Fruit fly (Drosophila melanogaster) whole organism, embryonic: ENCODE measurements around the gene CG12321.
A peak's percentile ranks its signal among the peaks of the same experiment; 100 is the strongest.

ENCODE experiments used
- Abd-B ChIP-seq: fragments of 200-800 bp; sonication (Bioruptor generic); optimal IDR thresholded peaks from 2 replicates; lab custom pipeline; 2018; ENCODE audit warnings: missing biosample characterization, mild to moderate bottlenecking, missing genetic modification characterization, moderate library complexity
- Atf-2 ChIP-seq: fragments of 200-800 bp; sonication (Bioruptor generic); optimal IDR thresholded peaks from 2 replicates; lab custom pipeline; 2016; ENCODE audit warnings: missing biosample characterization, missing genetic modification characterization
- CG12071 ChIP-seq: fragments of 200-800 bp; sonication (Bioruptor generic); optimal IDR thresholded peaks from 3 replicates; lab custom pipeline; 2018; ENCODE audit warnings: missing biosample characterization, mild to moderate bottlenecking, missing genetic modification characterization
- CG12391 ChIP-seq: fragments of 200-800 bp; sonication (Bioruptor generic); optimal IDR thresholded peaks from 3 replicates; lab custom pipeline; 2018; ENCODE audit warnings: missing biosample characterization, mild to moderate bottlenecking, missing genetic modification characterization, moderate library complexity
- CG14050 ChIP-seq: fragments of 200-800 bp; sonication (Bioruptor generic); IDR thresholded peaks from 3 replicates; pipeline ENCODE4 v1.3.6; 2022; ENCODE audit warnings: missing biosample characterization, missing genetic modification characterization
- CG1529 ChIP-seq: fragments of 200-800 bp; sonication (Bioruptor generic); optimal IDR thresholded peaks from 3 replicates; lab custom pipeline; 2018; ENCODE audit warnings: missing biosample characterization, missing genetic modification characterization
- CG18476 ChIP-seq: fragments of 200-800 bp; sonication (Bioruptor generic); optimal IDR thresholded peaks from 2 replicates; lab custom pipeline; 2016; ENCODE audit warnings: missing biosample characterization, mild to moderate bottlenecking, missing genetic modification characterization
- CG18619 ChIP-seq: fragments of 200-800 bp; sonication (Bioruptor generic); optimal IDR thresholded peaks from 3 replicates; lab custom pipeline; 2017; ENCODE audit warnings: missing biosample characterization, mild to moderate bottlenecking, missing genetic modification characterization
- CG18764 ChIP-seq: fragments of 200-800 bp; sonication (Bioruptor generic); optimal IDR thresholded peaks from 3 replicates; lab custom pipeline; 2016; ENCODE audit warnings: missing biosample characterization, missing genetic modification characterization
- CG2889 ChIP-seq: fragments of 200-800 bp; sonication (Bioruptor generic); IDR thresholded peaks from 3 replicates; pipeline ENCODE4 v1.3.6; 2022; ENCODE audit warnings: missing biosample characterization, missing genetic modification characterization
- CG33557 ChIP-seq: fragments of 200-800 bp; sonication (Bioruptor generic); optimal IDR thresholded peaks from 2 replicates; lab custom pipeline; 2019; ENCODE audit warnings: missing biosample characterization, mild to moderate bottlenecking, missing genetic modification characterization, moderate library complexity
- CG34376 ChIP-seq: fragments of 200-800 bp; sonication (Bioruptor generic); optimal IDR thresholded peaks from 2 replicates; lab custom pipeline; 2018; ENCODE audit warnings: missing biosample characterization, mild to moderate bottlenecking, missing genetic modification characterization
- CG3838 ChIP-seq: fragments of 200-800 bp; sonication (Bioruptor generic); optimal IDR thresholded peaks from 3 replicates; lab custom pipeline; 2016; ENCODE audit warnings: missing biosample characterization, missing genetic modification characterization
- CG6813 ChIP-seq: fragments of 200-800 bp; sonication (Bioruptor generic); optimal IDR thresholded peaks from 2 replicates; lab custom pipeline; 2017; ENCODE audit warnings: missing biosample characterization, missing genetic modification characterization, mild to moderate bottlenecking, moderate library complexity, missing genetic modification reagents
- CG8281 ChIP-seq: fragments of 200-800 bp; sonication (Bioruptor generic); optimal IDR thresholded peaks from 2 replicates; lab custom pipeline; 2018; ENCODE audit warnings: missing biosample characterization, mild to moderate bottlenecking, missing genetic modification characterization, moderate library complexity
- CG9215 ChIP-seq: fragments of 200-800 bp; sonication (Bioruptor generic); IDR thresholded peaks from 2 replicates; pipeline ENCODE4 v1.3.6; 2022; ENCODE audit warnings: missing biosample characterization, missing genetic modification characterization
- CG9727 ChIP-seq: fragments of 200-800 bp; sonication (Bioruptor generic); optimal IDR thresholded peaks from 3 replicates; lab custom pipeline; 2017; ENCODE audit warnings: missing biosample characterization, mild to moderate bottlenecking, missing genetic modification characterization
- CoRest ChIP-seq: fragments of 200-800 bp; sonication (Bioruptor generic); optimal IDR thresholded peaks from 3 replicates; lab custom pipeline; 2018; ENCODE audit warnings: missing biosample characterization, mild to moderate bottlenecking, missing genetic modification characterization, moderate library complexity
- ERR ChIP-seq: fragments of 200-800 bp; sonication (Bioruptor generic); optimal IDR thresholded peaks from 2 replicates; lab custom pipeline; 2016; ENCODE audit warnings: missing biosample characterization, missing genetic modification characterization
- Eip74EF ChIP-seq, 2 experiments: fragments of 200-800 bp in 1 of 2; fragments of >200 bp in 1 of 2; sonication (Bioruptor generic) in 1 of 2; optimal IDR thresholded peaks; 2 replicates each; lab custom pipeline; 2017 to 2019; ENCODE audit warnings: missing biosample characterization in 2 of 2, missing genetic modification characterization in 2 of 2, mild to moderate bottlenecking in 1 of 2, moderate library complexity in 1 of 2
- Elba2 ChIP-seq: fragments of 200-800 bp; sonication (Bioruptor generic); optimal IDR thresholded peaks from 3 replicates; lab custom pipeline; 2016; ENCODE audit warnings: missing biosample characterization, missing genetic modification characterization
- Gug ChIP-seq: fragments of 200-800 bp; sonication (Bioruptor generic); IDR thresholded peaks from 4 replicates; pipeline ENCODE4 v1.3.6; 2022; ENCODE audit warnings: missing biosample characterization, missing genetic modification characterization
- Hey ChIP-seq: fragments of 200-800 bp; sonication (Bioruptor generic); optimal IDR thresholded peaks from 3 replicates; lab custom pipeline; 2018; ENCODE audit warnings: missing biosample characterization, mild to moderate bottlenecking, missing genetic modification characterization
- Hsf ChIP-seq: fragments of 200-800 bp; sonication (Bioruptor generic); optimal IDR thresholded peaks from 3 replicates; lab custom pipeline; 2016; ENCODE audit warnings: missing biosample characterization, missing genetic modification characterization
- Kr ChIP-seq: fragments of 200-800 bp; sonication (Bioruptor generic); optimal IDR thresholded peaks from 2 replicates; lab custom pipeline; 2017; ENCODE audit warnings: missing biosample characterization, mild to moderate bottlenecking, missing genetic modification characterization
- Med ChIP-seq: fragments of 200-800 bp; sonication (Bioruptor generic); peaks from one replicate; lab custom pipeline; 2016; ENCODE audit warnings: missing biosample characterization, missing genetic modification characterization, mild to moderate bottlenecking, inconsistent platforms, moderate library complexity
- NC2β ChIP-seq: fragments of 200-800 bp; sonication (Bioruptor generic); optimal IDR thresholded peaks from 2 replicates; lab custom pipeline; 2016; ENCODE audit warnings: missing biosample characterization, missing genetic modification characterization
- NK7.1 ChIP-seq: fragments of 200-800 bp; sonication (Bioruptor generic); optimal IDR thresholded peaks from 3 replicates; lab custom pipeline; 2016; ENCODE audit warnings: missing biosample characterization, missing genetic modification characterization
- Sox102F ChIP-seq: fragments of 200-800 bp; sonication (Bioruptor generic); optimal IDR thresholded peaks from 2 replicates; lab custom pipeline; 2018; ENCODE audit warnings: missing biosample characterization, mild to moderate bottlenecking, missing genetic modification characterization, moderate library complexity
- Xbp1 ChIP-seq: fragments of 200-800 bp; sonication (Bioruptor generic); optimal IDR thresholded peaks from 3 replicates; lab custom pipeline; 2016; ENCODE audit warnings: missing biosample characterization, mild to moderate bottlenecking, missing genetic modification characterization
- bab2 ChIP-seq: fragments of 200-800 bp; sonication (Bioruptor generic); optimal IDR thresholded peaks from 2 replicates; lab custom pipeline; 2016; ENCODE audit warnings: missing biosample characterization, missing genetic modification characterization
- crol ChIP-seq: fragments of 200-800 bp; sonication (Bioruptor generic); IDR thresholded peaks from 2 replicates; pipeline ENCODE4 v1.3.6; 2022; ENCODE audit warnings: missing biosample characterization, missing genetic modification characterization
- crp ChIP-seq, 2 experiments: fragments of 200-800 bp; sonication (Bioruptor generic); optimal IDR thresholded peaks; 2 replicates in 1 of 2; 3 replicates in 1 of 2; lab custom pipeline; 2017; ENCODE audit warnings: missing biosample characterization in 2 of 2, missing genetic modification characterization in 2 of 2, mild to moderate bottlenecking in 1 of 2, moderate library complexity in 1 of 2
- dan ChIP-seq: fragments of 200-800 bp; sonication (Bioruptor generic); IDR thresholded peaks from 2 replicates; pipeline ENCODE4 v1.3.6; 2022; ENCODE audit warnings: missing biosample characterization, missing genetic modification characterization
- emc ChIP-seq: fragments of 200-800 bp; sonication (Bioruptor generic); optimal IDR thresholded peaks from 2 replicates; lab custom pipeline; 2016; ENCODE audit warnings: missing biosample characterization, missing genetic modification characterization
- en ChIP-seq: fragments of 200-800 bp; sonication (Bioruptor generic); optimal IDR thresholded peaks from 2 replicates; lab custom pipeline; 2016; ENCODE audit warnings: missing biosample characterization, missing genetic modification characterization
- esg ChIP-seq: fragments of 200-800 bp; sonication (Bioruptor generic); conservative IDR thresholded peaks from 2 replicates; pipeline ENCODE4 v1.3.6; 2022; ENCODE audit warnings: missing biosample characterization, missing genetic modification characterization
- gem ChIP-seq: fragments of 200-800 bp; sonication (Bioruptor generic); optimal IDR thresholded peaks from 2 replicates; lab custom pipeline; 2019; ENCODE audit warnings: missing biosample characterization, mild to moderate bottlenecking, missing genetic modification characterization, moderate library complexity
- gsb-n ChIP-seq: fragments of 200-800 bp; sonication (Bioruptor generic); optimal IDR thresholded peaks from 3 replicates; lab custom pipeline; 2018; ENCODE audit warnings: missing biosample characterization, mild to moderate bottlenecking, missing genetic modification characterization
- nau ChIP-seq: fragments of 200-800 bp; sonication (Bioruptor generic); optimal IDR thresholded peaks from 3 replicates; lab custom pipeline; 2017; ENCODE audit warnings: missing biosample characterization, mild to moderate bottlenecking, missing genetic modification characterization, missing genetic modification reagents
- pfk ChIP-seq: fragments of 200-800 bp; sonication (Bioruptor generic); optimal IDR thresholded peaks from 2 replicates; lab custom pipeline; 2018; ENCODE audit warnings: missing biosample characterization, mild to moderate bottlenecking, missing genetic modification characterization, moderate library complexity
- prd ChIP-seq, 3 experiments: fragments of >200 bp in 2 of 3; fragments of 200-800 bp in 1 of 3; sonication (Bioruptor generic) in 1 of 3; optimal IDR thresholded peaks in 2 of 3; IDR thresholded peaks in 1 of 3; 2 replicates in 2 of 3; 3 replicates in 1 of 3; pipeline versions ENCODE4 v1.3.6 to Lab custom; 2017 to 2022; ENCODE audit warnings: missing biosample characterization in 1 of 3, missing genetic modification characterization in 1 of 3
- sisA ChIP-seq: fragments of 200-800 bp; sonication (Bioruptor generic); IDR thresholded peaks from 2 replicates; pipeline ENCODE4 v1.3.6; 2022; ENCODE audit warnings: missing biosample characterization, missing genetic modification characterization
- tna ChIP-seq: fragments of 200-800 bp; sonication (Bioruptor generic); IDR thresholded peaks from 2 replicates; pipeline ENCODE4 v1.3.6; 2022; ENCODE audit warnings: missing biosample characterization, missing genetic modification characterization; ENCODE audit not compliant: partially characterized antibody
- trh ChIP-seq: fragments of 200-800 bp; sonication (Bioruptor generic); optimal IDR thresholded peaks from 2 replicates; lab custom pipeline; 2016; ENCODE audit warnings: missing biosample characterization, missing genetic modification characterization
- tup ChIP-seq: fragments of 200-800 bp; sonication (Bioruptor generic); optimal IDR thresholded peaks from 2 replicates; lab custom pipeline; 2016; ENCODE audit warnings: missing biosample characterization, mild to moderate bottlenecking, missing genetic modification characterization, moderate library complexity
- tx ChIP-seq: fragments of 200-800 bp; sonication (Bioruptor generic); optimal IDR thresholded peaks from 2 replicates; lab custom pipeline; 2016; ENCODE audit warnings: missing biosample characterization, missing genetic modification characterization
- usp ChIP-seq: fragments of >200 bp; optimal IDR thresholded peaks from 2 replicates; lab custom pipeline; 2017; ENCODE audit warnings: missing biosample characterization, missing genetic modification characterization

The CG12321 gene

DNA sequence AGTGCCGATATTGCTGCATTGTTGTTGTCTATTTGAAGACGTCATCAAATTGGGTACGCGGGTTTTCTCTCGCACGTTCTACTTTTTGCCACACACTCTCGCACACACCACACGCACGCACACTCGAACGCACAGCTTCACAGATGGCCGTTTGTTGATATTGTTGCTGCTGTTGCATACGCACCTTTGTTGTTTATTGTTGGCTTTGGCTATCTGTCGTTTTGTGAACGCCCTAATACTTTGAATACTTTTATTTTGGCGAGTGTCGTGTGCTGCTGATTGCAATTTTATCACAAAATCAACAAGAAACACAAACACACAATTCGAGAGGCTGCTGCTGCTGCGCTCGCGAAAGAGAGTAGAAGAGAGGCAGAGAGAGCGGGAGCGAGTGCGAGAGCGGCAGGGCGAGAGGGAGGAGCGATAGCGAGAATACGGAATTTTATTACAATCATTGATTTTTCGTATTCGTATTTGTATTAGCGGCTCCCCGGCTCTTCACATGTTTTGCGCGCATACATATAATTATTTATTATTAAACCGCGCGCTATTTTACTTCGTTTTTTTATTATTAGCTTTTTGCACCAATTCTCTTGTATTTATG lies 10.1 kb upstream of the CG12321 start (continued):
- TF ChIP-seq CG3838 (GFP tag; lab: Kevin White, UChicago): peak; percentile 64
- no peak for TF ChIP-seq en (GFP tag; lab: Kevin White, UChicago)
- TF ChIP-seq Xbp1: no peak
- no peak for TF ChIP-seq Gug (GFP tag; lab: Robert Waterston, UW)
- peak; percentile 47 for TF ChIP-seq Hey (tag; lab: Kevin White, UChicago)
- no peak for TF ChIP-seq CG8281 (tag; lab: Kevin White, UChicago)
- TF ChIP-seq NK7.1 (GFP tag; lab: Kevin White, UChicago): peak; percentile 42
- TF ChIP-seq prd (optimal IDR thresholded peaks at IDR 0.05; lab: Kevin White, UChicago): no peak
- TF ChIP-seq prd (GFP tag; IDR thresholded peaks at IDR 0.05; lab: Robert Waterston, UW): no peak
- no peak for TF ChIP-seq sisA (GFP tag; lab: Robert Waterston, UW)
- no peak for TF ChIP-seq trh (GFP tag; lab: Kevin White, UChicago)
- TF ChIP-seq gsb-n (tag; lab: Kevin White, UChicago): no peak
- peak; percentile 39 for TF ChIP-seq CG18476 (GFP tag; lab: Kevin White, UChicago)
- peak; percentile 70 for TF ChIP-seq CG9727 (GFP tag; lab: Kevin White, UChicago)
- TF ChIP-seq tna: no peak
- peak; percentile 41 for TF ChIP-seq CG18764 (GFP tag; lab: Kevin White, UChicago)
- peak; percentile 39 for TF ChIP-seq pfk (GFP tag; lab: Kevin White, UChicago)
- no peak for TF ChIP-seq esg (GFP tag; lab: Robert Waterston, UW)
- peak; percentile 72 for TF ChIP-seq nau
- TF ChIP-seq usp: no peak
- peak; percentile 58 for TF ChIP-seq CG6813
- TF ChIP-seq Eip74EF (GFP tag; optimal IDR thresholded peaks at IDR 0.05; lab: Kevin White, UChicago): peak in 1 of 2 experiments; percentile 48
- TF ChIP-seq CG12391: peak; percentile 25
- no peak for TF ChIP-seq CG33557
- TF ChIP-seq emc (GFP tag; lab: Kevin White, UChicago): no peak
- no peak for TF ChIP-seq CG2889 (GFP tag; lab: Robert Waterston, UW)
- peak; percentile 41 for TF ChIP-seq ERR (GFP tag; lab: Kevin White, UChicago)
- TF ChIP-seq CG18619: peak; percentile 6
- TF ChIP-seq bab2 (GFP tag; lab: Kevin White, UChicago): peak; percentile 57
- peak; percentile 30 for TF ChIP-seq CG34376
- TF ChIP-seq CG1529 (GFP tag; lab: Kevin White, UChicago): no peak
- no peak for TF ChIP-seq Sox102F (GFP tag; lab: Kevin White, UChicago)
- TF ChIP-seq gem (tag; lab: Kevin White, UChicago): peak; percentile 41
- TF ChIP-seq Abd-B: no peak
- TF ChIP-seq CG12071 (GFP tag; lab: Kevin White, UChicago): peak; percentile 74
- no peak for TF ChIP-seq tup
- peak; percentile 7 for TF ChIP-seq CoRest (tag; lab: Kevin White, UChicago)
- no peak for TF ChIP-seq crol (GFP tag; lab: Robert Waterston, UW)
- peak; percentile 22 for TF ChIP-seq Atf-2 (GFP tag; lab: Kevin White, UChicago)
- TF ChIP-seq Hsf: peak; percentile 9
- no peak for TF ChIP-seq dan
- TF ChIP-seq Med (GFP tag; lab: Kevin White, UChicago): peak; percentile 93
- peak; percentile 17 for TF ChIP-seq Kr (GFP tag; lab: Kevin White, UChicago)
- TF ChIP-seq Elba2 (GFP tag; lab: Kevin White, UChicago): peak; percentile 36
- TF ChIP-seq CG9215 (GFP tag; lab: Robert Waterston, UW): no peak
- TF ChIP-seq CG14050 (GFP tag; lab: Robert Waterston, UW): no peak
- peak; percentile 20 for TF ChIP-seq NC2β (GFP tag; lab: Kevin White, UChicago)
- no peak for TF ChIP-seq crp (GFP tag; optimal IDR thresholded peaks at IDR 0.05; lab: Kevin White, UChicago)
- no peak for TF ChIP-seq tx (GFP tag; lab: Kevin White, UChicago)
